Worm (Caenorhabditis elegans) whole organism, L4 larva: ENCODE data around the gene srz-11.

Experiments used
- D1046.2 ChIP-seq: fragments of 200-800 bp; sonication (Bioruptor generic); IDR thresholded peaks from 2 replicates; pipeline ENCODE4 v1.3.6; 2022; ENCODE audit warnings: missing genetic modification characterization, missing compliant biosample characterization
- F26F4.8 ChIP-seq: fragments of 200-800 bp; sonication (Bioruptor generic); conservative IDR thresholded peaks from 2 replicates; pipeline ENCODE4 v1.3.6; 2022; ENCODE audit warnings: missing genetic modification characterization, missing compliant biosample characterization
- F37D6.2 ChIP-seq: sonication (generic microtip); optimal IDR thresholded peaks from 2 replicates; lab custom pipeline; 2016; ENCODE audit warnings: mild to moderate bottlenecking, missing genetic modification characterization, missing compliant biosample characterization
- F44E2.7 ChIP-seq: fragments of 200-800 bp; sonication (Bioruptor generic); IDR thresholded peaks from 2 replicates; pipeline ENCODE4 v2.1.2; 2022; ENCODE audit warnings: missing genetic modification characterization, missing compliant biosample characterization
- F49E8.2 ChIP-seq: sonication (generic microtip); optimal IDR thresholded peaks from 2 replicates; lab custom pipeline; 2016; ENCODE audit warnings: missing compliant biosample characterization, mild to moderate bottlenecking, missing genetic modification characterization, borderline replicate concordance
- Y5F2A.4 ChIP-seq: fragments of 200-800 bp; sonication (Bioruptor generic); optimal IDR thresholded peaks from 2 replicates; lab custom pipeline; 2018; ENCODE audit warnings: mild to moderate bottlenecking, missing genetic modification characterization, missing compliant biosample characterization
- Y75B8A.6 ChIP-seq: fragments of 200-800 bp; sonication (Bioruptor generic); IDR thresholded peaks from 2 replicates; pipeline ENCODE4 v1.3.6; 2022; ENCODE audit warnings: missing genetic modification reagents, missing genetic modification characterization, missing compliant biosample characterization
- ZK546.5 ChIP-seq, 2 experiments: sonication (generic microtip); optimal IDR thresholded peaks; 2 replicates each; lab custom pipeline; 2017; ENCODE audit warnings: missing biosample characterization in 2 of 2, missing genetic modification characterization in 2 of 2
- ama-1 ChIP-seq: fragments of 150-350 bp; optimal IDR thresholded peaks from 2 replicates; lab custom pipeline; 2014; ENCODE audit warnings: inconsistent platforms, mixed read lengths
- arid-1 ChIP-seq: fragments of 200-800 bp; sonication (Bioruptor generic); conservative IDR thresholded peaks from 2 replicates; pipeline ENCODE4 v1.3.6; 2022; ENCODE audit warnings: missing genetic modification reagents, missing genetic modification characterization, missing compliant biosample characterization
- ceh-20 ChIP-seq: fragments of 200-800 bp; sonication (Bioruptor generic); IDR thresholded peaks from 2 replicates; pipeline ENCODE4 v1.3.6; 2022; ENCODE audit warnings: missing genetic modification reagents, missing genetic modification characterization, missing compliant biosample characterization
- ceh-32 ChIP-seq: sonication (generic microtip); optimal IDR thresholded peaks from 2 replicates; lab custom pipeline; 2016; ENCODE audit warnings: mild to moderate bottlenecking, missing genetic modification characterization, missing compliant biosample characterization; ENCODE audit not compliant: poor library complexity
- ces-1 ChIP-seq: fragments of 150-350 bp; sonication (generic microtip); optimal IDR thresholded peaks from 4 replicates; lab custom pipeline; 2014; ENCODE audit warnings: missing biosample characterization, missing genetic modification reagents, missing genetic modification characterization
- cey-2 ChIP-seq: sonication (generic microtip); optimal IDR thresholded peaks from 3 replicates; lab custom pipeline; 2017; ENCODE audit warnings: missing genetic modification characterization, mild to moderate bottlenecking, missing compliant biosample characterization, antibody characterized with exemption, borderline replicate concordance; ENCODE audit not compliant: insufficient read depth
- daf-16 ChIP-seq, 3 experiments: sonication (generic microtip); optimal IDR thresholded peaks; 2 replicates each; lab custom pipeline; 2016 to 2017; ENCODE audit warnings: missing genetic modification characterization in 3 of 3, missing genetic modification reagents in 3 of 3, mild to moderate bottlenecking in 2 of 3, missing compliant biosample characterization in 2 of 3, missing biosample characterization in 1 of 3, moderate library complexity in 1 of 3
- daf-19 ChIP-seq: fragments of 200-800 bp; sonication (Bioruptor generic); conservative IDR thresholded peaks from 2 replicates; pipeline ENCODE4 v1.3.6; 2022; ENCODE audit warnings: missing genetic modification characterization, missing compliant biosample characterization
- daf-8 ChIP-seq: fragments of 200-800 bp; sonication (Bioruptor generic); IDR thresholded peaks from 2 replicates; pipeline ENCODE4 v1.3.6; 2022; ENCODE audit warnings: missing genetic modification characterization, missing compliant biosample characterization
- dmd-6 ChIP-seq: fragments of 200-800 bp; sonication (Bioruptor generic); IDR thresholded peaks from 2 replicates; pipeline ENCODE4 v1.3.6; 2022; ENCODE audit warnings: missing genetic modification reagents, missing genetic modification characterization, missing compliant biosample characterization
- dmd-8 ChIP-seq: fragments of 200-800 bp; sonication (Bioruptor generic); IDR thresholded peaks from 2 replicates; pipeline ENCODE4 v1.3.6; 2022; ENCODE audit warnings: missing genetic modification characterization, missing compliant biosample characterization
- dve-1 ChIP-seq: sonication (generic microtip); optimal IDR thresholded peaks from 2 replicates; lab custom pipeline; 2017; ENCODE audit warnings: antibody characterized with exemption, mild to moderate bottlenecking, missing genetic modification characterization, missing compliant biosample characterization; ENCODE audit not compliant: insufficient read depth
- egl-43 ChIP-seq: fragments of 200-800 bp; sonication (Bioruptor generic); IDR thresholded peaks from 2 replicates; pipeline ENCODE4 v1.3.6; 2022; ENCODE audit warnings: missing genetic modification reagents, missing genetic modification characterization, missing compliant biosample characterization
- fkh-10 ChIP-seq: fragments of 150-350 bp; optimal IDR thresholded peaks from 2 replicates; lab custom pipeline; 2014; ENCODE audit warnings: missing biosample characterization, missing genetic modification reagents, missing genetic modification characterization
- hlh-11 ChIP-seq: fragments of 200-800 bp; sonication (Bioruptor generic); optimal IDR thresholded peaks from 2 replicates; lab custom pipeline; 2018; ENCODE audit warnings: mild to moderate bottlenecking, missing genetic modification characterization, missing compliant biosample characterization
- lim-7 ChIP-seq: fragments of 200-800 bp; sonication (Bioruptor generic); IDR thresholded peaks from 2 replicates; pipeline ENCODE4 v1.3.6; 2022; ENCODE audit warnings: missing genetic modification characterization, missing compliant biosample characterization
- lin-13 ChIP-seq: fragments of 150-350 bp; optimal IDR thresholded peaks from 2 replicates; lab custom pipeline; 2014; ENCODE audit warnings: missing biosample characterization, missing genetic modification reagents, missing genetic modification characterization
- lin-38 ChIP-seq: fragments of 200-800 bp; sonication (Bioruptor generic); IDR thresholded peaks from 2 replicates; pipeline ENCODE4 v1.3.6; 2022; ENCODE audit warnings: missing genetic modification reagents, missing genetic modification characterization, missing compliant biosample characterization
- lsy-2 ChIP-seq, 2 experiments: fragments of 150-350 bp in 1 of 2; sonication (generic microtip) in 1 of 2; optimal IDR thresholded peaks; 2 replicates each; lab custom pipeline; 2014 to 2017; ENCODE audit warnings: missing biosample characterization in 2 of 2, missing genetic modification characterization in 2 of 2
- mes-2 ChIP-seq: sonication (generic microtip); optimal IDR thresholded peaks from 2 replicates; lab custom pipeline; 2016; ENCODE audit warnings: missing genotype, mild to moderate bottlenecking, missing genetic modification characterization, missing compliant biosample characterization; ENCODE audit not compliant: poor library complexity, severe bottlenecking
- mxl-2 ChIP-seq: fragments of 200-800 bp; sonication (Bioruptor generic); conservative IDR thresholded peaks from 2 replicates; pipeline ENCODE4 v1.3.6; 2022; ENCODE audit warnings: missing genetic modification reagents, missing genetic modification characterization, missing compliant biosample characterization
- mxl-3 ChIP-seq: fragments of 200-800 bp; sonication (Bioruptor generic); optimal IDR thresholded peaks from 2 replicates; lab custom pipeline; 2018; ENCODE audit warnings: mild to moderate bottlenecking, missing genetic modification characterization, missing compliant biosample characterization
- nhr-102 ChIP-seq: sonication (generic microtip); optimal IDR thresholded peaks from 2 replicates; lab custom pipeline; 2016; ENCODE audit warnings: mild to moderate bottlenecking, missing genetic modification characterization, moderate library complexity, missing compliant biosample characterization
- nhr-11 ChIP-seq: fragments of 150-350 bp; optimal IDR thresholded peaks from 2 replicates; lab custom pipeline; 2014; ENCODE audit warnings: missing biosample characterization, missing genetic modification characterization
- nhr-111 ChIP-seq: fragments of 200-800 bp; sonication (Bioruptor generic); optimal IDR thresholded peaks from 2 replicates; lab custom pipeline; 2018; ENCODE audit warnings: mild to moderate bottlenecking, missing genetic modification characterization, missing compliant biosample characterization
- nhr-25 ChIP-seq: sonication (generic microtip); optimal IDR thresholded peaks from 2 replicates; lab custom pipeline; 2017; ENCODE audit warnings: missing genetic modification characterization, mild to moderate bottlenecking, missing compliant biosample characterization, antibody characterized with exemption, moderate library complexity, borderline replicate concordance; ENCODE audit not compliant: insufficient read depth
- nhr-41 ChIP-seq: fragments of 200-800 bp; sonication (Bioruptor generic); IDR thresholded peaks from 2 replicates; pipeline ENCODE4 v1.3.6; 2022; ENCODE audit warnings: missing genetic modification reagents, missing genetic modification characterization, missing compliant biosample characterization
- nhr-48 ChIP-seq: sonication (generic microtip); optimal IDR thresholded peaks from 2 replicates; lab custom pipeline; 2016; ENCODE audit warnings: mild to moderate bottlenecking, missing genetic modification characterization, missing compliant biosample characterization
- nhr-6 ChIP-seq: fragments of 150-350 bp; optimal IDR thresholded peaks from 2 replicates; lab custom pipeline; 2014; ENCODE audit warnings: missing biosample characterization, missing genetic modification characterization
- nhr-76 ChIP-seq: fragments of 150-350 bp; optimal IDR thresholded peaks from 2 replicates; lab custom pipeline; 2014; ENCODE audit warnings: missing biosample characterization, missing genetic modification characterization
- nhr-77 ChIP-seq: fragments of 150-350 bp; optimal IDR thresholded peaks from 2 replicates; lab custom pipeline; 2014; ENCODE audit warnings: missing biosample characterization, missing genetic modification characterization
- php-3 ChIP-seq: fragments of 200-800 bp; sonication (Bioruptor generic); IDR thresholded peaks from 2 replicates; pipeline ENCODE4 v1.3.6; 2022; ENCODE audit warnings: missing genetic modification reagents, missing genetic modification characterization, missing compliant biosample characterization
- skn-1 ChIP-seq: fragments of 150-350 bp; optimal IDR thresholded peaks from 2 replicates; lab custom pipeline; 2014; ENCODE audit warnings: missing biosample characterization, missing genetic modification characterization
- tag-97 ChIP-seq: fragments of 200-800 bp; sonication (Bioruptor generic); IDR thresholded peaks from 2 replicates; pipeline ENCODE4 v1.3.6; 2022; ENCODE audit warnings: missing genetic modification characterization, missing compliant biosample characterization
- unc-39 ChIP-seq: sonication (generic microtip); optimal IDR thresholded peaks from 2 replicates; lab custom pipeline; 2017; ENCODE audit warnings: missing biosample characterization, missing genetic modification characterization
- unc-62 ChIP-seq, 3 experiments: fragments of 150-350 bp in 1 of 3; sonication (generic microtip); optimal IDR thresholded peaks in 2 of 3; peaks in 1 of 3; 1 replicate in 1 of 3; 2 replicates in 2 of 3; lab custom pipeline; 2014 to 2017; ENCODE audit warnings: missing biosample characterization in 3 of 3, missing genetic modification characterization in 3 of 3, missing genetic modification reagents in 3 of 3, missing genotype in 1 of 3
- zfp-2 ChIP-seq: sonication (generic microtip); optimal IDR thresholded peaks from 2 replicates; lab custom pipeline; 2016; ENCODE audit warnings: mild to moderate bottlenecking, missing genetic modification characterization, missing compliant biosample characterization
- zfp-3 ChIP-seq: fragments of 200-800 bp; sonication (Bioruptor generic); conservative IDR thresholded peaks from 2 replicates; pipeline ENCODE4 v1.3.6; 2022; ENCODE audit warnings: missing genetic modification reagents, missing genetic modification characterization, missing compliant biosample characterization
- zip-11 ChIP-seq: fragments of 200-800 bp; sonication (Bioruptor generic); IDR thresholded peaks from 2 replicates; pipeline ENCODE4 v1.3.6; 2022; ENCODE audit warnings: missing genetic modification characterization, missing compliant biosample characterization
- zip-2 ChIP-seq: fragments of 150-350 bp; optimal IDR thresholded peaks from 2 replicates; lab custom pipeline; 2014; ENCODE audit warnings: missing biosample characterization, missing genetic modification characterization
- ztf-11 ChIP-seq: fragments of 150-350 bp; optimal IDR thresholded peaks from 2 replicates; lab custom pipeline; 2014; ENCODE audit warnings: missing biosample characterization, missing genetic modification characterization
- ztf-7 ChIP-seq: fragments of 150-350 bp; optimal IDR thresholded peaks from 2 replicates; lab custom pipeline; 2014; ENCODE audit warnings: missing biosample characterization, missing genetic modification characterization

Gene srz-11

ce11 chrV:15136772-15137171 is 26.1 kb upstream of the srz-11 start, which contains the start of gene aipl-1 (continued):
- TF ChIP-seq Y5F2A.4 (GFP tag; lab: Kevin White, UChicago) (no peak), mxl-3 (no peak), daf-19 (GFP tag; lab: Robert Waterston, UW) (no peak), nhr-25 (tag; lab: Kevin White, UChicago) (no peak), nhr-11 (tag; lab: Kevin White, UChicago) (peak; percentile 52), php-3 (GFP tag; lab: Robert Waterston, UW) (no peak), ceh-20 (GFP tag; lab: Robert Waterston, UW) (no peak), ztf-11 (no peak), nhr-111 (no peak), nhr-6 (tag; lab: Kevin White, UChicago) (peak; percentile 97), mxl-2 (GFP tag; lab: Robert Waterston, UW) (no peak), lsy-2 (tag; optimal IDR thresholded peaks at IDR 0.05; lab: Kevin White, UChicago) (peak in 1 of 2 experiments; percentile 46), fkh-10 (GFP tag; lab: Kevin White, UChicago) (peak; percentile 60), ces-1 (no peak), F44E2.7 (GFP tag; lab: Robert Waterston, UW) (no peak), dmd-6 (GFP tag; lab: Robert Waterston, UW) (peak; percentile 39; the same call in 1 of the 2 replicates), arid-1 (GFP tag; lab: Robert Waterston, UW) (no peak), lin-13 (GFP tag; lab: Kevin White, UChicago) (peak; percentile 58), ama-1 (lab: Kevin White, UChicago) (no peak), unc-39 (no peak), nhr-48 (tag; lab: Kevin White, UChicago) (no peak), zip-2 (tag; lab: Kevin White, UChicago) (no peak), ZK546.5 (tag; optimal IDR thresholded peaks at IDR 0.05; lab: Kevin White, UChicago) (no peak), unc-62 (GFP tag; optimal IDR thresholded peaks at IDR 0.05 in 1 of 2; lab: Kevin White, UChicago) (no peak), unc-62 (tag; optimal IDR thresholded peaks at IDR 0.05; lab: Kevin White, UChicago) (no peak), lin-38 (GFP tag; lab: Robert Waterston, UW) (peak; percentile 95), mes-2 (tag; lab: Kevin White, UChicago) (peak; percentile 94), Y75B8A.6 (no peak), F37D6.2 (tag; lab: Kevin White, UChicago) (no peak), hlh-11 (tag; lab: Kevin White, UChicago) (peak; percentile 31), egl-43 (GFP tag; lab: Robert Waterston, UW) (no peak), zip-11 (GFP tag; lab: Robert Waterston, UW) (no peak), F26F4.8 (GFP tag; lab: Robert Waterston, UW) (no peak), F49E8.2 (tag; lab: Kevin White, UChicago) (no peak), tag-97 (GFP tag; lab: Robert Waterston, UW) (no peak), dmd-8 (no peak), skn-1 (tag; lab: Kevin White, UChicago) (no peak), nhr-102 (tag; lab: Kevin White, UChicago) (no peak), zfp-3 (GFP tag; lab: Robert Waterston, UW) (no peak), nhr-77 (tag; lab: Kevin White, UChicago) (peak; percentile 79), ztf-7 (tag; lab: Kevin White, UChicago) (no peak), nhr-41 (GFP tag; lab: Robert Waterston, UW) (no peak), D1046.2 (GFP tag; lab: Robert Waterston, UW) (no peak), zfp-2 (tag; lab: Kevin White, UChicago) (no peak), nhr-76 (tag; lab: Kevin White, UChicago) (no peak), ceh-32 (no peak), lim-7 (GFP tag; lab: Robert Waterston, UW) (no peak), daf-8 (GFP tag; lab: Robert Waterston, UW) (no peak), cey-2 (tag; lab: Kevin White, UChicago) (no peak), daf-16 (GFP tag; optimal IDR thresholded peaks at IDR 0.05; lab: Kevin White, UChicago) (no peak), daf-16 (tag; optimal IDR thresholded peaks at IDR 0.05; lab: Kevin White, UChicago) (peak; percentile 10), dve-1 (tag; lab: Kevin White, UChicago) (peak; percentile 55)
